Worm (Caenorhabditis elegans): ENCODE data around the gene sfxn-1.5.

DNA sequence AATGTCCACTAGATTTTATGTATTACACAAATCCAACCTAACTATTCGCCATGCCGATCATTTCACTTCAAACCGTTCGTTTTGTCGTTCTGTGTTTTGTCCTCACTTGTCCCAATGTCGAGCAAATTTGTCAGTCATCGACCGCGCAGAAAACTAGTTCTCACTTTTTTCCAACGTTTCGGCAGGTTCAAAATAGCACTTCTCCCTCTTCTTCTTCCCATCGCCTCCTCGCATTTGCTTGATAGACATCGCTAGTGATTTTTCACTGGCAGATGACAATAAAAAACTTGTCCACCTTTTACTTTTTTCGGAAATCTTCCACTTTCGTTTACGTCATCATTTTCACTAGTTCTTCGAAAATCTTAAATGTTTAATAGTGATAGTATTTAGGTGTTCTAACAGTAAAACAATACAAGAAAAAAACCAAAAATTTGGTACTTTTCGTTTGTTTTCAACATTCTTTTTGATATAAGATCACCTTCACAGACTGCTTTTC, 4.1 kb upstream of the sfxn-1.5 start:
- TF ChIP-seq ceh-82 (tag; optimal IDR thresholded peaks at IDR 0.05) = no peak
- TF ChIP-seq fos-1 (tag; optimal IDR thresholded peaks at IDR 0.05) = no peak
- TF ChIP-seq lin-15B (tag; optimal IDR thresholded peaks at IDR 0.05) = no peak
- no peak for TF ChIP-seq snpc-4 (tag; optimal IDR thresholded peaks at IDR 0.05)
- no peak for TF ChIP-seq sea-2 (GFP tag; optimal IDR thresholded peaks at IDR 0.05)
- TF ChIP-seq nhr-28 (tag; optimal IDR thresholded peaks at IDR 0.05) = no peak
- no peak for TF ChIP-seq R02D3.7 (tag; optimal IDR thresholded peaks at IDR 0.05)
- TF ChIP-seq skn-1 (tag; optimal IDR thresholded peaks at IDR 0.05) = no peak

Measured in whole organism, L3 larva.